Worm (Caenorhabditis elegans) whole organism, L3 larva: Measurements from ENCODE around the gene R07E3.6.

Experiments used
- ceh-82 ChIP-seq: fragments of 150-350 bp; optimal IDR thresholded peaks from 2 replicates; lab custom pipeline; 2014; ENCODE audit warnings: missing biosample characterization, missing genetic modification characterization
- ceh-9 ChIP-seq: sonication (generic microtip); optimal IDR thresholded peaks from 2 replicates; lab custom pipeline; 2018; ENCODE audit warnings: missing biosample characterization, missing genetic modification characterization
- fkh-10 ChIP-seq: sonication (generic microtip); optimal IDR thresholded peaks from 2 replicates; lab custom pipeline; 2017; ENCODE audit warnings: missing biosample characterization, missing genetic modification reagents, missing genetic modification characterization
- fos-1 ChIP-seq: fragments of 150-350 bp; optimal IDR thresholded peaks from 2 replicates; lab custom pipeline; 2014; ENCODE audit warnings: missing biosample characterization, missing genetic modification characterization
- lin-39 ChIP-seq: fragments of 150-350 bp; optimal IDR thresholded peaks from 2 replicates; lab custom pipeline; 2018; ENCODE audit warnings: missing biosample characterization, missing genetic modification reagents, missing genetic modification characterization
- nhr-11 ChIP-seq: fragments of 150-350 bp; optimal IDR thresholded peaks from 2 replicates; lab custom pipeline; 2014; ENCODE audit warnings: missing biosample characterization, missing genetic modification characterization
- pha-4 ChIP-seq: fragments of 150-350 bp; optimal IDR thresholded peaks from 2 replicates; lab custom pipeline; 2014; ENCODE audit warnings: missing biosample characterization, missing genetic modification reagents, missing genetic modification characterization
- skn-1 ChIP-seq: fragments of 150-350 bp; optimal IDR thresholded peaks from 2 replicates; lab custom pipeline; 2014; ENCODE audit warnings: missing biosample characterization, missing genetic modification characterization
- snpc-4 ChIP-seq: fragments of 150-350 bp; optimal IDR thresholded peaks from 2 replicates; lab custom pipeline; 2014; ENCODE audit warnings: missing biosample characterization, missing genetic modification characterization
- unc-39 ChIP-seq: sonication (generic microtip); optimal IDR thresholded peaks from 4 replicates; lab custom pipeline; 2017; ENCODE audit warnings: missing biosample characterization, missing genetic modification characterization
- unc-62 ChIP-seq: fragments of 150-350 bp; sonication (generic microtip); optimal IDR thresholded peaks from 4 replicates; lab custom pipeline; 2014; ENCODE audit warnings: missing biosample characterization, missing genetic modification reagents, missing genetic modification characterization
- ztf-11 ChIP-seq: fragments of 150-350 bp; optimal IDR thresholded peaks from 2 replicates; lab custom pipeline; 2014; ENCODE audit warnings: missing biosample characterization, missing genetic modification characterization

- no peak for TF ChIP-seq snpc-4 (tag; lab: Kevin White, UChicago)
- no peak for TF ChIP-seq fkh-10 (GFP tag; lab: Kevin White, UChicago)
- TF ChIP-seq unc-39: no peak
- no peak for TF ChIP-seq nhr-11 (tag; lab: Kevin White, UChicago)
- no peak for TF ChIP-seq lin-39 (tag; lab: Kevin White, UChicago)
- no peak for TF ChIP-seq unc-62 (GFP tag; lab: Kevin White, UChicago)
- no peak for TF ChIP-seq ztf-11 (tag; lab: Kevin White, UChicago)
- TF ChIP-seq ceh-82 (tag; lab: Kevin White, UChicago): no peak
- no peak for TF ChIP-seq fos-1 (tag; lab: Kevin White, UChicago)
- TF ChIP-seq ceh-9: no peak
- TF ChIP-seq skn-1 (tag; lab: Kevin White, UChicago): no peak
- TF ChIP-seq pha-4 (tag; lab: Kevin White, UChicago): no peak
Observed at ce11 chrX:10307495-10307894, 10.0 kb upstream of the R07E3.6 start, which contains the start of gene F41E7.7.
